Fruit fly (Drosophila melanogaster) Kc167 (cell line): ENCODE measurements around the gene CG13126.

ENCODE experiments used
- Myc ChIP-seq: fragments of >200 bp; optimal IDR thresholded peaks from 2 replicates; lab custom pipeline; 2017; ENCODE audit warnings: missing external identifiers
- Sin3A ChIP-seq: fragments of >200 bp; optimal IDR thresholded peaks from 2 replicates; lab custom pipeline; 2018; ENCODE audit warnings: missing external identifiers
- h ChIP-seq: fragments of >200 bp; optimal IDR thresholded peaks from 3 replicates; lab custom pipeline; 2018; ENCODE audit warnings: missing external identifiers
- insv ChIP-seq: fragments of >200 bp; optimal IDR thresholded peaks from 3 replicates; lab custom pipeline; 2018; ENCODE audit warnings: missing external identifiers
- ttk ChIP-seq: sonication (Bioruptor generic); optimal IDR thresholded peaks from 2 replicates; lab custom pipeline; 2017; ENCODE audit warnings: missing external identifiers

- no peak for TF ChIP-seq Myc
- no peak for TF ChIP-seq ttk (lab: Kevin White, UChicago)
- TF ChIP-seq insv (lab: Kevin White, UChicago) = no peak
- no peak for TF ChIP-seq Sin3A (lab: Kevin White, UChicago)
- TF ChIP-seq h (lab: Kevin White, UChicago) = no peak
These were observed 51.0 kb downstream of the CG13126 start, which contains the start of gene Muc30E for dm6 chr2L:9903028-9903427.
